Worm (Caenorhabditis elegans): ENCODE data around the gene piga-1.

DNA sequence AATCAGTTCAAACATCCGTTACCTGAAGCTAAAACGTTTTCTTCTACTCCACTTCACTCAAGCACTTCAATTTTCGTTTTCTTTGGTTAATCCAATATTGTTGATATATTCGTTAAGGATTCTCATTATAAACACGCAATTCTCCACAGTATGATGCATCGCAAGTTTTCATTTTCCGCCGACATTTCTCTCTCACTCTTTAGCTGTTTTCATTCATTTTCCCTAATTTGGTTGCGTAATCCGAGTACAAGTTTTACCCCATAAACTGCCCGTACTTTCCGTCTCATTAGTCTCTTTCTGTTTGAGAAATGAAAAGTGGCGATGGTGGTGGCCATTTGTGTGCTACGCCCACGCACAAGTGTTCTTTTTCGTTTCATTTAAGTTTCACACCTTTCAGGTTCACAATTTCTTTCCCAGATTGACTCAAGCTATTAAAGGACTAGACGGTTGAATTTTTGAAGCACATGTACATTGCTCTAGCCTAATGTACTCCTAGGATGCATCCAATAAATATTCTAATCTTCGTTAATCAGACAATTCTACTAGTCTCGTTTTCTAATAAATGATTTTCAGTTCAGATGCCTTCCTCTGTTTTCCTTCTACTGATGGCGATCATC is 29.9 kb upstream of the piga-1 start, which contains the start of gene C34C6.3:
- TF ChIP-seq snpc-4 (GFP tag; optimal IDR thresholded peaks at IDR 0.05) (no peak), snpc-4 (tag; optimal IDR thresholded peaks at IDR 0.05) (no peak), lir-1 (GFP tag; conservative IDR thresholded peaks at IDR 0.05) (no peak), hrde-1 (tag; optimal IDR thresholded peaks at IDR 0.05; ENCODE audit: borderline replicate concordance) (no peak), dox-1 (GFP tag; IDR thresholded peaks at IDR 0.05) (no peak), chd-7 (tag; optimal IDR thresholded peaks at IDR 0.05) (no peak), nfya-1 (tag; optimal IDR thresholded peaks at IDR 0.05; ENCODE audit: borderline replicate concordance, insufficient read depth) (no peak), lsl-1 (GFP tag; optimal IDR thresholded peaks at IDR 0.05) (no peak), unc-62 (GFP tag; optimal IDR thresholded peaks at IDR 0.05) (no peak)
